Fruit fly (Drosophila melanogaster) whole organism, embryonic: ENCODE data around the gene nbs.

Source experiments
- ATbp ChIP-seq: fragments of 200-800 bp; sonication (Bioruptor generic); optimal IDR thresholded peaks from 2 replicates; lab custom pipeline; 2017; ENCODE audit warnings: missing biosample characterization, mild to moderate bottlenecking, missing genetic modification characterization, missing genetic modification reagents
- Ada2b ChIP-seq: fragments of 200-800 bp; sonication (Bioruptor generic); IDR thresholded peaks from 2 replicates; pipeline ENCODE4 v1.3.6; 2022; ENCODE audit warnings: missing biosample characterization, missing genetic modification characterization
- Awh ChIP-seq: fragments of 200-800 bp; sonication (Bioruptor generic); IDR thresholded peaks from 2 replicates; pipeline ENCODE4, ENCODE4 v1.3.6; 2022; ENCODE audit warnings: missing biosample characterization, missing genetic modification characterization
- BtbVII ChIP-seq: fragments of 200-800 bp; sonication (Bioruptor generic); optimal IDR thresholded peaks from 3 replicates; lab custom pipeline; 2017; ENCODE audit warnings: missing biosample characterization, mild to moderate bottlenecking, missing genetic modification characterization
- Bteb2 ChIP-seq: fragments of 200-800 bp; sonication (Bioruptor generic); optimal IDR thresholded peaks from 2 replicates; lab custom pipeline; 2016; ENCODE audit warnings: missing biosample characterization, missing genetic modification characterization
- CG10267 ChIP-seq: fragments of 200-800 bp; sonication (Bioruptor generic); optimal IDR thresholded peaks from 2 replicates; lab custom pipeline; 2018; ENCODE audit warnings: missing biosample characterization, mild to moderate bottlenecking, missing genetic modification characterization, moderate library complexity
- CG10654 ChIP-seq: fragments of 200-800 bp; sonication (Bioruptor generic); optimal IDR thresholded peaks from 2 replicates; lab custom pipeline; 2016; ENCODE audit warnings: missing biosample characterization, missing genetic modification characterization
- CG11560 ChIP-seq: fragments of 200-800 bp; sonication (Bioruptor generic); IDR thresholded peaks from 3 replicates; pipeline ENCODE4 v1.3.6; 2022; ENCODE audit warnings: missing biosample characterization, missing genetic modification characterization
- CG12104 ChIP-seq: fragments of 200-800 bp; sonication (Bioruptor generic); optimal IDR thresholded peaks from 3 replicates; lab custom pipeline; 2016; ENCODE audit warnings: missing biosample characterization, missing genetic modification characterization
- CG12391 ChIP-seq: fragments of 200-800 bp; sonication (Bioruptor generic); optimal IDR thresholded peaks from 3 replicates; lab custom pipeline; 2018; ENCODE audit warnings: missing biosample characterization, mild to moderate bottlenecking, missing genetic modification characterization, moderate library complexity
- CG14667 ChIP-seq: fragments of 200-800 bp; sonication (Bioruptor generic); IDR thresholded peaks from 2 replicates; pipeline ENCODE4 v1.3.6; 2022; ENCODE audit warnings: missing biosample characterization, missing genetic modification characterization
- CG15073 ChIP-seq: fragments of 200-800 bp; sonication (Bioruptor generic); optimal IDR thresholded peaks from 2 replicates; lab custom pipeline; 2016; ENCODE audit warnings: missing biosample characterization, missing genetic modification characterization
- CG15479 ChIP-seq: fragments of 200-800 bp; sonication (Bioruptor generic); optimal IDR thresholded peaks from 3 replicates; lab custom pipeline; 2019; ENCODE audit warnings: missing biosample characterization, mild to moderate bottlenecking, missing genetic modification characterization, moderate library complexity
- CG1603 ChIP-seq: fragments of 200-800 bp; sonication (Bioruptor generic); optimal IDR thresholded peaks from 2 replicates; lab custom pipeline; 2019; ENCODE audit warnings: missing biosample characterization, mild to moderate bottlenecking, missing genetic modification characterization, moderate library complexity
- CG16779 ChIP-seq: fragments of 200-800 bp; sonication (Bioruptor generic); IDR thresholded peaks from 2 replicates; pipeline ENCODE4 v1.3.6; 2022; ENCODE audit warnings: missing biosample characterization, missing genetic modification characterization
- CG17361 ChIP-seq: fragments of 200-800 bp; sonication (Bioruptor generic); IDR thresholded peaks from 3 replicates; pipeline ENCODE4 v1.3.6; 2022; ENCODE audit warnings: missing biosample characterization, missing genetic modification characterization
- CG17385 ChIP-seq: fragments of 200-800 bp; sonication (Bioruptor generic); optimal IDR thresholded peaks from 3 replicates; lab custom pipeline; 2018; ENCODE audit warnings: missing biosample characterization, mild to moderate bottlenecking, missing genetic modification characterization
- CG17829 ChIP-seq: fragments of 200-800 bp; optimal IDR thresholded peaks from 2 replicates; lab custom pipeline; 2019; ENCODE audit warnings: missing biosample characterization, mild to moderate bottlenecking, missing genetic modification characterization, moderate library complexity
- CG1792 ChIP-seq: fragments of 200-800 bp; sonication (Bioruptor generic); optimal IDR thresholded peaks from 2 replicates; lab custom pipeline; 2016; ENCODE audit warnings: missing biosample characterization, missing genetic modification characterization
- CG18262 ChIP-seq: fragments of 200-800 bp; optimal IDR thresholded peaks from 3 replicates; lab custom pipeline; 2019; ENCODE audit warnings: missing biosample characterization, mild to moderate bottlenecking, missing genetic modification characterization, moderate library complexity
- CG30020 ChIP-seq: fragments of 200-800 bp; optimal IDR thresholded peaks from 2 replicates; lab custom pipeline; 2019; ENCODE audit warnings: missing biosample characterization, mild to moderate bottlenecking, missing genetic modification characterization, moderate library complexity
- CG3065 ChIP-seq: fragments of 200-800 bp; sonication (Bioruptor generic); optimal IDR thresholded peaks from 2 replicates; lab custom pipeline; 2016; ENCODE audit warnings: missing biosample characterization, missing genetic modification characterization
- CG34422 ChIP-seq: fragments of 200-800 bp; sonication (Bioruptor generic); IDR thresholded peaks from 3 replicates; pipeline ENCODE4 v1.3.6; 2022; ENCODE audit warnings: missing biosample characterization, missing genetic modification characterization
- CG3726 ChIP-seq: fragments of 200-800 bp; sonication (Bioruptor generic); IDR thresholded peaks from 3 replicates; pipeline ENCODE4, ENCODE4 v1.3.6; 2022; ENCODE audit warnings: missing biosample characterization, missing genetic modification characterization
- CG7372 ChIP-seq: fragments of 200-800 bp; sonication (Bioruptor generic); IDR thresholded peaks from 2 replicates; pipeline ENCODE4 v1.3.6; 2022; ENCODE audit warnings: missing biosample characterization, missing genetic modification characterization
- CG7745 ChIP-seq: fragments of 200-800 bp; sonication (Bioruptor generic); optimal IDR thresholded peaks from 2 replicates; lab custom pipeline; 2018; ENCODE audit warnings: missing biosample characterization, mild to moderate bottlenecking, missing genetic modification characterization, moderate library complexity
- CG7839 ChIP-seq: fragments of 200-800 bp; sonication (Bioruptor generic); optimal IDR thresholded peaks from 3 replicates; lab custom pipeline; 2018; ENCODE audit warnings: missing biosample characterization, mild to moderate bottlenecking, missing genetic modification characterization, moderate library complexity
- CG9437 ChIP-seq: fragments of 200-800 bp; sonication (Bioruptor generic); optimal IDR thresholded peaks from 2 replicates; lab custom pipeline; 2018; ENCODE audit warnings: missing biosample characterization, mild to moderate bottlenecking, missing genetic modification characterization
- Dll ChIP-seq: fragments of 200-800 bp; sonication (Bioruptor generic); IDR thresholded peaks from 4 replicates; pipeline ENCODE4 v1.3.6; 2022; ENCODE audit warnings: missing biosample characterization, missing genetic modification characterization; ENCODE audit not compliant: partially characterized antibody
- HmgD ChIP-seq: fragments of 200-800 bp; sonication (Bioruptor generic); optimal IDR thresholded peaks from 3 replicates; lab custom pipeline; 2016; ENCODE audit warnings: missing biosample characterization, missing genetic modification characterization
- Hmr ChIP-seq: fragments of 200-800 bp; sonication (Bioruptor generic); optimal IDR thresholded peaks from 3 replicates; lab custom pipeline; 2017; ENCODE audit warnings: mild to moderate bottlenecking, missing biosample characterization, missing genetic modification reagents, missing genetic modification characterization
- Hr39 ChIP-seq: fragments of >200 bp; optimal IDR thresholded peaks from 2 replicates; lab custom pipeline; 2017
- MBD-R2 ChIP-seq: fragments of 200-800 bp; sonication (Bioruptor generic); IDR thresholded peaks from 2 replicates; pipeline ENCODE4 v1.3.6; 2022; ENCODE audit warnings: missing biosample characterization, missing genetic modification characterization
- Nf-YB ChIP-seq: fragments of 200-800 bp; sonication (Bioruptor generic); optimal IDR thresholded peaks from 3 replicates; lab custom pipeline; 2019; ENCODE audit warnings: missing biosample characterization, mild to moderate bottlenecking, missing genetic modification characterization, moderate library complexity
- NfI ChIP-seq: fragments of 200-800 bp; sonication (Bioruptor generic); optimal IDR thresholded peaks from 3 replicates; lab custom pipeline; 2018; ENCODE audit warnings: missing biosample characterization, mild to moderate bottlenecking, missing genetic modification characterization, moderate library complexity
- Poxn ChIP-seq: fragments of 200-800 bp; sonication (Bioruptor generic); IDR thresholded peaks from 2 replicates; pipeline ENCODE4 v1.3.6; 2022; ENCODE audit warnings: missing biosample characterization, missing genetic modification characterization
- bowl ChIP-seq: fragments of 200-800 bp; sonication (Bioruptor generic); IDR thresholded peaks from 2 replicates; pipeline ENCODE4 v1.3.6; 2022; ENCODE audit warnings: missing biosample characterization, missing genetic modification characterization
- dan ChIP-seq: fragments of 200-800 bp; sonication (Bioruptor generic); IDR thresholded peaks from 2 replicates; pipeline ENCODE4 v1.3.6; 2022; ENCODE audit warnings: missing biosample characterization, missing genetic modification characterization
- dpn ChIP-seq, 2 experiments: fragments of 200-800 bp; sonication (Bioruptor generic); optimal IDR thresholded peaks; 3 replicates each; lab custom pipeline; 2016; ENCODE audit warnings: missing biosample characterization in 2 of 2, missing genetic modification characterization in 2 of 2
- gsb ChIP-seq: fragments of 200-800 bp; sonication (Bioruptor generic); IDR thresholded peaks from 2 replicates; pipeline ENCODE4 v1.3.6; 2022; ENCODE audit warnings: missing biosample characterization, missing genetic modification characterization
- kni ChIP-seq: fragments of 200-800 bp; sonication (Bioruptor generic); optimal IDR thresholded peaks from 3 replicates; lab custom pipeline; 2017; ENCODE audit warnings: mild to moderate bottlenecking, missing biosample characterization, missing genetic modification reagents, missing genetic modification characterization
- org-1 ChIP-seq: fragments of 200-800 bp; sonication (Bioruptor generic); optimal IDR thresholded peaks from 2 replicates; lab custom pipeline; 2017; ENCODE audit warnings: missing biosample characterization, missing genetic modification characterization
- peb ChIP-seq: fragments of 200-800 bp; sonication (Bioruptor generic); IDR thresholded peaks from 2 replicates; pipeline ENCODE4 v1.3.6; 2022; ENCODE audit warnings: missing biosample characterization, missing genetic modification characterization
- pfk ChIP-seq: fragments of 200-800 bp; sonication (Bioruptor generic); optimal IDR thresholded peaks from 2 replicates; lab custom pipeline; 2018; ENCODE audit warnings: missing biosample characterization, mild to moderate bottlenecking, missing genetic modification characterization, moderate library complexity
- tap ChIP-seq: fragments of 200-800 bp; optimal IDR thresholded peaks from 3 replicates; lab custom pipeline; 2019; ENCODE audit warnings: missing biosample characterization, mild to moderate bottlenecking, missing genetic modification characterization, moderate library complexity
- vfl ChIP-seq: fragments of 200-800 bp; sonication (Bioruptor generic); optimal IDR thresholded peaks from 2 replicates; lab custom pipeline; 2016; ENCODE audit warnings: missing biosample characterization, missing genetic modification characterization

Gene nbs

DNA sequence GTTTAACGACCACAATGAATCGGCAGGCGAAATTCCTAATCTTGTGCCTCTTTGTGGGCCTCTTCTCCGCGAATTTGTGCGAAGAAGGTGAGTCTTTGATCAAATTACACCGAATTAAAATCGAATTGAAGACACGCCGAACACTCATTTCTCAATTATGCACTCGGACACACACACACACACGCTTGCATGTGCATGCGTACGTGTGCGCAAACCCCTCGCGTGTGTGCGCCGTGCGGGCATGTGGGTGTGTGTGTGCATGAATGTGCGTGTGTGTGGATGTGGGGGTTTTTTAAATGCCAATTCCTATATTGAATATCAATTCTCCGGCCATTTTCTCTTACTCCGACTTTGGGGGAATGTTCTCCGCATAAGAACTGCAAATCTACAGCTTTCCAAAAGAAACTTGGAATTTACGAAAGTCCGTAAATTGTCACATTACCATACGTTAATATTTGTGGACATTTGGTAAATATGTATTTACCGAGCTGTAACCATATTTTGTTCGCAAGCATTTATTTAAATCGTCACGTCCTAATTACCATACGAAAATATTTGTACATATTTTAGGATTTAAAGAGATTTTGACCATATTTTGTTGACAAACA lies 8.4 kb downstream of the nbs start (continued):
- TF ChIP-seq HmgD (GFP tag; lab: Kevin White, UChicago) (no peak), vfl (GFP tag; lab: Kevin White, UChicago) (no peak), pfk (GFP tag; lab: Kevin White, UChicago) (no peak), Hmr (no peak), Dll (GFP tag; lab: Robert Waterston, UW) (0 out of 4 replicates have a peak, but pooled peaks have one; percentile 26), MBD-R2 (GFP tag; lab: Robert Waterston, UW) (no peak; the same call in 1 of the 2 replicates), CG7839 (no peak), CG34422 (GFP tag; lab: Robert Waterston, UW) (peak; percentile 67; the same call in 2 of the 3 replicates), CG10654 (no peak), CG30020 (no peak), peb (GFP tag; lab: Robert Waterston, UW) (no peak), gsb (no peak), CG7372 (GFP tag; lab: Robert Waterston, UW) (no peak), org-1 (GFP tag; lab: Kevin White, UChicago) (no peak), CG10267 (tag; lab: Kevin White, UChicago) (no peak), Awh (no peak), NfI (GFP tag; lab: Kevin White, UChicago) (no peak), dan (GFP tag; lab: Robert Waterston, UW) (no peak), BtbVII (GFP tag; lab: Kevin White, UChicago) (no peak), CG12391 (no peak), ATbp (GFP tag; lab: Kevin White, UChicago) (no peak), CG18262 (tag; lab: Kevin White, UChicago) (no peak), CG1792 (GFP tag; lab: Kevin White, UChicago) (no peak), Bteb2 (GFP tag; lab: Kevin White, UChicago) (no peak), CG17385 (no peak), Ada2b (GFP tag; lab: Robert Waterston, UW) (no peak), CG14667 (GFP tag; lab: Robert Waterston, UW) (no peak), CG15073 (no peak), bowl (GFP tag; lab: Robert Waterston, UW) (no peak), CG3726 (no peak), CG12104 (GFP tag; lab: Kevin White, UChicago) (no peak), Poxn (GFP tag; lab: Robert Waterston, UW) (no peak), CG3065 (GFP tag; lab: Kevin White, UChicago) (no peak), dpn (GFP tag; optimal IDR thresholded peaks at IDR 0.05; lab: Kevin White, UChicago) (no peak), CG1603 (tag; lab: Kevin White, UChicago) (no peak), CG17361 (no peak), CG16779 (GFP tag; lab: Robert Waterston, UW) (no peak), CG15479 (GFP tag; lab: Kevin White, UChicago) (peak; percentile 64), tap (tag; lab: Kevin White, UChicago) (no peak), kni (GFP tag; lab: Kevin White, UChicago) (peak; percentile 4), Nf-YB (no peak), CG9437 (GFP tag; lab: Kevin White, UChicago) (no peak), CG17829 (tag; lab: Kevin White, UChicago) (no peak), CG7745 (tag; lab: Kevin White, UChicago) (no peak), Hr39 (peak; percentile 95), CG11560 (tag; lab: Robert Waterston, UW) (no peak)
- TF ChIP-seq, all 482 proteins: peak for 26
